Fruit fly (Drosophila melanogaster): ENCODE data around the gene dnt.

dm6 chr2L:19324737-19325136 is 38.3 kb downstream of the dnt start:
- no peak for TF ChIP-seq Ets97D (GFP tag; optimal IDR thresholded peaks at IDR 0.05)
- TF ChIP-seq ac (GFP tag; optimal IDR thresholded peaks at IDR 0.05): no peak
- no peak for TF ChIP-seq CG4854 (GFP tag; optimal IDR thresholded peaks at IDR 0.05)
- TF ChIP-seq CG10321 (GFP tag; IDR thresholded peaks at IDR 0.05): no peak
- no peak for TF ChIP-seq CG18764 (GFP tag; optimal IDR thresholded peaks at IDR 0.05)
- TF ChIP-seq dimm (GFP tag; IDR thresholded peaks at IDR 0.05): no peak
- no peak for TF ChIP-seq sug (tag; optimal IDR thresholded peaks at IDR 0.05)
- TF ChIP-seq CG7357 (GFP tag; IDR thresholded peaks at IDR 0.05): no peak
- TF ChIP-seq fd3F (GFP tag; optimal IDR thresholded peaks at IDR 0.05): no peak

Data from whole organism, embryonic.